Worm (Caenorhabditis elegans) whole organism, L1 larva: ENCODE results near the gene Y53G8B.2.

ENCODE experiments used
- aly-2 ChIP-seq: fragments of 150-350 bp; optimal IDR thresholded peaks from 2 replicates; lab custom pipeline; 2014; ENCODE audit warnings: missing biosample characterization, missing genetic modification characterization
- ama-1 ChIP-seq: fragments of 150-350 bp; optimal IDR thresholded peaks from 2 replicates; lab custom pipeline; 2014
- blmp-1 ChIP-seq: fragments of 150-350 bp; optimal IDR thresholded peaks from 2 replicates; lab custom pipeline; 2014; ENCODE audit warnings: missing biosample characterization, missing genetic modification characterization
- ces-1 ChIP-seq: fragments of 150-350 bp; optimal IDR thresholded peaks from 2 replicates; lab custom pipeline; 2014; ENCODE audit warnings: missing biosample characterization, missing genetic modification reagents, missing genetic modification characterization
- egl-27 ChIP-seq, 2 experiments: fragments of 150-350 bp in 1 of 2; sonication (generic microtip); optimal IDR thresholded peaks; 3 replicates each; lab custom pipeline; 2017 to 2018; ENCODE audit warnings: missing biosample characterization in 2 of 2, missing genetic modification characterization in 2 of 2, missing genetic modification reagents in 2 of 2
- fkh-4 ChIP-seq: sonication (generic microtip); optimal IDR thresholded peaks from 2 replicates; lab custom pipeline; 2016; ENCODE audit warnings: missing compliant biosample characterization, missing genetic modification characterization, borderline replicate concordance
- lin-14 ChIP-seq: fragments of 200-800 bp; sonication (Bioruptor generic); optimal IDR thresholded peaks from 2 replicates; lab custom pipeline; 2018; ENCODE audit warnings: mild to moderate bottlenecking, missing genetic modification characterization, moderate library complexity, missing compliant biosample characterization
- lsy-2 ChIP-seq, 2 experiments: fragments of 150-350 bp; optimal IDR thresholded peaks; 2 replicates each; lab custom pipeline; 2014; ENCODE audit warnings: missing biosample characterization in 2 of 2, missing genetic modification characterization in 2 of 2
- nhr-12 ChIP-seq: sonication (generic microtip); optimal IDR thresholded peaks from 2 replicates; lab custom pipeline; 2017; ENCODE audit warnings: missing biosample characterization, missing genetic modification characterization
- nhr-76 ChIP-seq: sonication (generic microtip); optimal IDR thresholded peaks from 2 replicates; lab custom pipeline; 2017; ENCODE audit warnings: missing biosample characterization, missing genetic modification characterization
- nhr-90 ChIP-seq: sonication (generic microtip); optimal IDR thresholded peaks from 2 replicates; lab custom pipeline; 2016; ENCODE audit warnings: mild to moderate bottlenecking, missing genetic modification characterization, missing compliant biosample characterization; ENCODE audit not compliant: poor library complexity
- sptf-1 ChIP-seq: fragments of 150-350 bp; optimal IDR thresholded peaks from 2 replicates; lab custom pipeline; 2014; ENCODE audit warnings: missing biosample characterization, missing genetic modification characterization
- ztf-11 ChIP-seq, 2 experiments: sonication (generic microtip); optimal IDR thresholded peaks; 2 replicates each; lab custom pipeline; 2016 to 2017; ENCODE audit warnings: missing genetic modification characterization in 2 of 2, missing biosample characterization in 1 of 2, missing compliant biosample characterization in 1 of 2

DNA sequence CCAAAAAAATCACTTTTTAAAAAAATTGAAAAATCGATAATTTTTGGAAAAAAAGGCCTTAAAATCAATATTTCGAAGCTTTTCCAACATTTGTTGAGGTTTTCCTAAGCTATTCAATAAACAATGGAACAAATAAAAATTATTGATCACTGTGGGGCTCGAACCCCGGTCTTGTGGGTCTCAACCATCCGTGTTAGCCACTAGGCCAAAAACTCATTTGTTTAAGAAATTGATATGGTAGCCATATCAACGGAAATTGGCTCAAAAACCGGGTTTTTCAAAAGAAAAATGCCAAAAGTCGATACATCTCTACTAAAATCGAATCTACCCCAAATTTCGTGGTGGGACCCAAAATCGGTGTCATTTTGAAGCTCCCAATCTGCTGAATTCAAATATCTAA lies 8.2 kb upstream of the Y53G8B.2 start:
- TF ChIP-seq egl-27 (tag; optimal IDR thresholded peaks at IDR 0.05; lab: Kevin White, UChicago) (no peak), nhr-12 (no peak), lsy-2 (tag; optimal IDR thresholded peaks at IDR 0.05; lab: Kevin White, UChicago) (no peak), nhr-76 (no peak), ztf-11 (tag; optimal IDR thresholded peaks at IDR 0.05; lab: Kevin White, UChicago) (no peak), ces-1 (GFP tag; lab: Kevin White, UChicago) (no peak), blmp-1 (tag; lab: Kevin White, UChicago) (no peak), sptf-1 (tag; lab: Kevin White, UChicago) (no peak), lin-14 (GFP tag; lab: Kevin White, UChicago) (no peak), ama-1 (lab: Kevin White, UChicago) (no peak), aly-2 (tag; lab: Kevin White, UChicago) (no peak), fkh-4 (no peak), nhr-90 (tag; lab: Kevin White, UChicago) (no peak)
